Fruit fly (Drosophila melanogaster): Measurements from ENCODE around the gene CG43083.
A peak's percentile ranks its signal among the peaks of the same experiment; 100 is the strongest.

The CG43083 gene

DNA sequence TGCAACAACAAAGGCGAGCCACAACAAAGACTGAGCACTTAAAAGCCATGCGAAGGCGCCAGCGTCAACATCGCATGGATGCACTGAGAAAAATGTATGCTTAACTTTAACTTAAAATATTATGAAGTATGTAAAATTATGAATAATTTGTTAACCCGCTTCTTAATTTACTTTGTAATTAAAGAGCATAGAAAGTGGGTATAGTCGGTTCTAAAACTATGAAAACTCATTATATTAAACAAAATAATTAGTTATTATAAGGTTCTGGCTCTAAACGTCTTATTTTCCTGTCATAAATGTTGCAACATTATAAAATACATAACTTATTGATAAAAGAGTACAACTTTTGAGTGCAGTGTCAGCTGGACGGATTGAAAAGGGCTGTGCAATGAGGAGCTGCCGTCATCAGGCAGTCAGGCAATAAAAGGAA is 6.8 kb upstream of the CG43083 start:
- TF ChIP-seq Ets65A (GFP tag) = no peak
- TF ChIP-seq CG6689 (GFP tag; IDR thresholded peaks at IDR 0.05) = no peak
- TF ChIP-seq Hmx (GFP tag; optimal IDR thresholded peaks at IDR 0.05) = no peak
- TF ChIP-seq CG8089 (GFP tag; optimal IDR thresholded peaks at IDR 0.05) = no peak
- TF ChIP-seq Xrp1 (GFP tag; IDR thresholded peaks at IDR 0.05) = 0 out of 2 replicates have a peak, but pooled peaks have one; percentile 16
- no peak for TF ChIP-seq CG8944 (GFP tag; optimal IDR thresholded peaks at IDR 0.05)
- no peak for TF ChIP-seq CG8388 (GFP tag; optimal IDR thresholded peaks at IDR 0.05)
- no peak for TF ChIP-seq gfzf (GFP tag; optimal IDR thresholded peaks at IDR 0.05)
- TF ChIP-seq CG34422 (GFP tag; IDR thresholded peaks at IDR 0.05) = no peak
- peak; percentile 9 for TF ChIP-seq CG10979 (tag; optimal IDR thresholded peaks at IDR 0.05)
- TF ChIP-seq Taf1 (GFP tag; IDR thresholded peaks at IDR 0.05) = 0 out of 2 replicates have a peak, but pooled peaks have one; percentile 15
- TF ChIP-seq Blimp-1 (GFP tag; optimal IDR thresholded peaks at IDR 0.05) = peak; percentile 12
- no peak for TF ChIP-seq Jarid2 (GFP tag; optimal IDR thresholded peaks at IDR 0.05)
- TF ChIP-seq CG9876 (GFP tag; optimal IDR thresholded peaks at IDR 0.05) = no peak
- peak; percentile 67 for TF ChIP-seq sens (GFP tag)
- no peak for TF ChIP-seq pho (GFP tag; optimal IDR thresholded peaks at IDR 0.05)
- TF ChIP-seq Sin3A (optimal IDR thresholded peaks at IDR 0.05) = no peak
- peak; percentile 8 for TF ChIP-seq CG14710 (tag; optimal IDR thresholded peaks at IDR 0.05)
- TF ChIP-seq CG6272 (GFP tag; IDR thresholded peaks at IDR 0.05) = no peak

DNA sequence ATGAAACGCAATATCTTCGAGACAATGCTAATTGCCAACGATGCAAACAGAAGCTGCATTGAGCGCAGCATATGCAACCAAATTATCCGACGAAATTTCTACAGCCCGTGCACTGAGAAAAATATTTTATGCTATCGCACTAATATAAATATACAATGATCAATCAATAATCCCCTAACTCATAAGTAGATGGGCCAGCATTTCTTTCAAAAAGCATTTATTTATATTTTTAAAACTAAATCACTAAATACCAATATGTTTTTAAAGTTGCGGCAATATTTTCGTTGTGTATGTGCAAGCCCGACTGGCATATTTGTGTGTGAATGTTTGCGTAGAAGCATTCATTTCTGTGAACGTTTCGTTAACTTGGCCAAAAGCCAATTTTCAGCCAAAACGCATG is 2.2 kb upstream of the CG43083 start:
- no peak for TF ChIP-seq mam (GFP tag; optimal IDR thresholded peaks at IDR 0.05)
- peak; percentile 13 for TF ChIP-seq Sox102F (GFP tag; optimal IDR thresholded peaks at IDR 0.05)
- peak; percentile 70 for TF ChIP-seq sens (GFP tag)
- peak; percentile 46 for TF ChIP-seq dmrt11E (tag; optimal IDR thresholded peaks at IDR 0.05)
- no peak for TF ChIP-seq Lim3 (GFP tag; IDR thresholded peaks at IDR 0.05)
- TF ChIP-seq CG12942 (GFP tag; optimal IDR thresholded peaks at IDR 0.05) = no peak
- TF ChIP-seq CG10321 (GFP tag; IDR thresholded peaks at IDR 0.05) = no peak
- TF ChIP-seq Ets65A (GFP tag) = peak; percentile 17
- TF ChIP-seq Med (GFP tag) = peak; percentile 54
- TF ChIP-seq CG6813 (GFP tag; optimal IDR thresholded peaks at IDR 0.05) = no peak
- peak; percentile 26 for TF ChIP-seq zen (tag; optimal IDR thresholded peaks at IDR 0.05)
- TF ChIP-seq bsh (GFP tag; optimal IDR thresholded peaks at IDR 0.05) = peak in 1 of 2 experiments; percentile 29
- TF ChIP-seq Ets97D (GFP tag; optimal IDR thresholded peaks at IDR 0.05) = no peak
- TF ChIP-seq Hr51 (GFP tag; optimal IDR thresholded peaks at IDR 0.05) = no peak
- no peak for TF ChIP-seq CG13296 (GFP tag; optimal IDR thresholded peaks at IDR 0.05)
- peak; percentile 30 for TF ChIP-seq CG2712 (tag; optimal IDR thresholded peaks at IDR 0.05)
- peak; percentile 35 for TF ChIP-seq gem (tag; optimal IDR thresholded peaks at IDR 0.05)
- TF ChIP-seq CG17328 (GFP tag; IDR thresholded peaks at IDR 0.05) = peak; percentile 28; the same call in 1 of the 2 replicates
- peak; percentile 15 for TF ChIP-seq CG1603 (tag; optimal IDR thresholded peaks at IDR 0.05)
- TF ChIP-seq Blimp-1 (GFP tag; optimal IDR thresholded peaks at IDR 0.05) = peak; percentile 3
- no peak for TF ChIP-seq Oaz (GFP tag; IDR thresholded peaks at IDR 0.05)
- TF ChIP-seq CG18262 (tag; optimal IDR thresholded peaks at IDR 0.05) = peak; percentile 10
- TF ChIP-seq prd (optimal IDR thresholded peaks at IDR 0.05) = no peak
- peak; percentile 38; the same call in 1 of the 3 replicates for TF ChIP-seq prd (GFP tag; IDR thresholded peaks at IDR 0.05)
- 0 out of 2 replicates have a peak, but pooled peaks have one; percentile 24 for TF ChIP-seq Xrp1 (GFP tag; IDR thresholded peaks at IDR 0.05)
- peak; percentile 3 for TF ChIP-seq CG7839 (tag; optimal IDR thresholded peaks at IDR 0.05)
- peak; percentile 4 for TF ChIP-seq CG10462 (GFP tag; optimal IDR thresholded peaks at IDR 0.05)
- peak; percentile 6 for TF ChIP-seq CG12391 (tag; optimal IDR thresholded peaks at IDR 0.05)
- no peak for TF ChIP-seq dpn (GFP tag; optimal IDR thresholded peaks at IDR 0.05)
- TF ChIP-seq trem (tag; optimal IDR thresholded peaks at IDR 0.05) = peak; percentile 4
- peak; percentile 5 for TF ChIP-seq CG17829 (tag; optimal IDR thresholded peaks at IDR 0.05)
- no peak for TF ChIP-seq fd102C (GFP tag; optimal IDR thresholded peaks at IDR 0.05)
- TF ChIP-seq Ssrp (tag; optimal IDR thresholded peaks at IDR 0.05) = peak; percentile 5
- peak; percentile 7 for TF ChIP-seq CG9727 (GFP tag; optimal IDR thresholded peaks at IDR 0.05)
